Fruit fly (Drosophila melanogaster): ENCODE measurements around the gene v.

dm6 chrX:10926245-10926644, 2.5 kb downstream of the v start:
- no peak for TF ChIP-seq usp (GFP tag; optimal IDR thresholded peaks at IDR 0.05)
- no peak for TF ChIP-seq pan (optimal IDR thresholded peaks at IDR 0.05)
- TF ChIP-seq CG8478 (optimal IDR thresholded peaks at IDR 0.05): no peak
- no peak for TF ChIP-seq psq (optimal IDR thresholded peaks at IDR 0.05)
- no peak for TF ChIP-seq Dll (optimal IDR thresholded peaks at IDR 0.05)
- no peak for TF ChIP-seq EcR (GFP tag; optimal IDR thresholded peaks at IDR 0.05)

All from whole organism.